Worm (Caenorhabditis elegans): Measurements from ENCODE around the gene F37H8.6.

ce11 chrII:11142571-11142970, 34.7 kb downstream of the F37H8.6 start, which contains the start of gene arrd-6:
- TF ChIP-seq ztf-23 (GFP tag; IDR thresholded peaks at IDR 0.05) (no peak), cog-1 (tag; optimal IDR thresholded peaks at IDR 0.05) (no peak), flt-1 (GFP tag; IDR thresholded peaks at IDR 0.05) (no peak), med-1 (GFP tag; optimal IDR thresholded peaks at IDR 0.05; ENCODE audit: insufficient read depth) (no peak), tab-1 (GFP tag; IDR thresholded peaks at IDR 0.05) (no peak), T22C8.4 (GFP tag; IDR thresholded peaks at IDR 0.05) (no peak), klf-2 (GFP tag; conservative IDR thresholded peaks at IDR 0.05) (no peak), ztf-29 (GFP tag; IDR thresholded peaks at IDR 0.05) (no peak), ref-1 (GFP tag; conservative IDR thresholded peaks at IDR 0.05) (no peak)

All from whole organism, midembryonic.